Worm (Caenorhabditis elegans): Measurements from ENCODE around the gene tps-1.

Gene tps-1

DNA sequence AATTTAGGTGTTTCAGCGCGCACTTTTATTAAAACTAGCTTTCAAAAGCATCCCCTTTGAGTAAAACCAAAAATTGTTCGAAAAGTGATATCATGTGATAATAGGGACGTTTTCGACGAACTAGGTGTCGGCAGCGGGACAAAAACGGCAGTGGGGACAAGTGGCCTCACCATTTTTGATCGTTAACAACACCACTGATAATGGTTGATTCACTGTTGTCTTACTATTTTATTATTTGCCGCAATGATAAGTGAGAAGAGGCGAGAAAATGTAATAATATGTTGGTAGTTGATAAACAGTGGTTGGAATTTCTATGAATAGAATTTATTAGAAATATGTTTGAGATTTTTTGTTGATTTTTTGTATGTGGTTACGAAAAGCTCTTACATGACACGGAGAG is 1.6 kb upstream of the tps-1 start (continued):
- TF ChIP-seq zip-2 (tag; optimal IDR thresholded peaks at IDR 0.05) (no peak), pqm-1 (tag; optimal IDR thresholded peaks at IDR 0.05) (peak; percentile 68), jun-1 (tag; optimal IDR thresholded peaks at IDR 0.05) (no peak), gei-8 (GFP tag; optimal IDR thresholded peaks at IDR 0.05) (no peak), lin-1 (GFP tag; IDR thresholded peaks at IDR 0.05) (no peak), arid-1 (GFP tag; conservative IDR thresholded peaks at IDR 0.05) (no peak)

DNA sequence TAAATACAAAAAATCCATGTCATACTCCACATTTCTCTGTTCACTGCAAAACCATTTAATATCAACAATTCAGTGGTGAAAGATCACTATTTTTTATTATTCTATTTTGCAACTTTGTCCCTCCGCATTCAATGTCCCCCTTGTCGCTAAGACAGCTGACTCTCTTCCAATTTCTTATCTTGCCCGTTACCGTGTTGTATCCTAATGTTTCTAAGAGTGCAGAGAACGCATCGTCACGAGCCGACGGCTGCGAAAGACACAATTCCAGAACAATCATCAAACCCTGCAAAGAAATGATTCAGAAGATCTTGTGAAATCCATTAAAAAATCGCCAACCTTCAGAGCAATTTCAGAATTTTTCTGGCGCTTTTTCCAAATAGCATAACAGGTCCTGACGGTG is 1.4 kb downstream of the tps-1 start:
- no peak for TF ChIP-seq ceh-20 (GFP tag; IDR thresholded peaks at IDR 0.05)
- peak; percentile 37 for TF ChIP-seq nhr-28 (tag; optimal IDR thresholded peaks at IDR 0.05)
- TF ChIP-seq dpl-1 (GFP tag; optimal IDR thresholded peaks at IDR 0.05) = no peak
- TF ChIP-seq daf-16 (GFP tag; optimal IDR thresholded peaks at IDR 0.05) = peak in 1 of 2 experiments; percentile 19
- peak; percentile 41 for TF ChIP-seq daf-16 (tag; optimal IDR thresholded peaks at IDR 0.05)
- no peak for TF ChIP-seq T26A8.4 (GFP tag; IDR thresholded peaks at IDR 0.05)
- TF ChIP-seq dmd-6 (GFP tag; IDR thresholded peaks at IDR 0.05) = peak; percentile 64
- TF ChIP-seq unc-62 (GFP tag; optimal IDR thresholded peaks at IDR 0.05 in 1 of 2) = no peak
- no peak for TF ChIP-seq unc-62 (tag; optimal IDR thresholded peaks at IDR 0.05)
- TF ChIP-seq zfp-2 (tag; optimal IDR thresholded peaks at IDR 0.05) = no peak
- TF ChIP-seq nhr-10 (tag; optimal IDR thresholded peaks at IDR 0.05) = no peak
- TF ChIP-seq mes-2 (tag; optimal IDR thresholded peaks at IDR 0.05; ENCODE audit: poor library complexity, severe bottlenecking) = no peak
- no peak for TF ChIP-seq nhr-237 (tag; optimal IDR thresholded peaks at IDR 0.05)
- TF ChIP-seq nhr-42 (GFP tag; IDR thresholded peaks at IDR 0.05) = no peak
- TF ChIP-seq F10B5.3 (tag; optimal IDR thresholded peaks at IDR 0.05) = no peak
- TF ChIP-seq nhr-11 (tag; optimal IDR thresholded peaks at IDR 0.05) = peak; percentile 18
- no peak for TF ChIP-seq lin-15B (tag; optimal IDR thresholded peaks at IDR 0.05)
- no peak for TF ChIP-seq aha-1 (tag)
- no peak for TF ChIP-seq spr-3 (GFP tag; optimal IDR thresholded peaks at IDR 0.05)
- TF ChIP-seq ceh-82 (tag; optimal IDR thresholded peaks at IDR 0.05) = no peak
- no peak for TF ChIP-seq mdl-1 (tag; optimal IDR thresholded peaks at IDR 0.05)
- 0 out of 2 replicates have a peak, but pooled peaks have one; percentile 41 for TF ChIP-seq madf-9 (GFP tag; conservative IDR thresholded peaks at IDR 0.05)
- no peak for TF ChIP-seq arid-1 (GFP tag; conservative IDR thresholded peaks at IDR 0.05)
- no peak for TF ChIP-seq F37D6.2 (tag; optimal IDR thresholded peaks at IDR 0.05)
- TF ChIP-seq dve-1 (tag; optimal IDR thresholded peaks at IDR 0.05; ENCODE audit: insufficient read depth) = peak; percentile 51
- no peak for TF ChIP-seq nhr-48 (tag; optimal IDR thresholded peaks at IDR 0.05)
- TF ChIP-seq mep-1 (tag; optimal IDR thresholded peaks at IDR 0.05) = no peak
- no peak for TF ChIP-seq lim-7 (GFP tag; IDR thresholded peaks at IDR 0.05)
- no peak for TF ChIP-seq ztf-7 (tag; optimal IDR thresholded peaks at IDR 0.05)
- TF ChIP-seq egl-27 (tag; optimal IDR thresholded peaks at IDR 0.05) = no peak
- no peak for TF ChIP-seq snpc-1.2 (GFP tag; IDR thresholded peaks at IDR 0.05)
- no peak for TF ChIP-seq lin-38 (GFP tag; IDR thresholded peaks at IDR 0.05)
- peak; percentile 62 for TF ChIP-seq hlh-11 (tag; optimal IDR thresholded peaks at IDR 0.05)
- TF ChIP-seq zfp-3 (GFP tag; conservative IDR thresholded peaks at IDR 0.05) = no peak
- TF ChIP-seq nhr-102 (tag; optimal IDR thresholded peaks at IDR 0.05) = no peak
- peak; percentile 64 for TF ChIP-seq hlh-30 (tag; optimal IDR thresholded peaks at IDR 0.05; ENCODE audit: insufficient read depth)
- no peak for TF ChIP-seq rbr-2 (tag; optimal IDR thresholded peaks at IDR 0.05)
- 0 out of 2 replicates have a peak, but pooled peaks have one; percentile 16 for TF ChIP-seq php-3 (GFP tag; IDR thresholded peaks at IDR 0.05)
- no peak for TF ChIP-seq R02D3.7 (tag; optimal IDR thresholded peaks at IDR 0.05)
- no peak for TF ChIP-seq ces-1 (GFP tag; optimal IDR thresholded peaks at IDR 0.05)

Measured in whole organism, L4 larva.